Worm (Caenorhabditis elegans) whole organism, midembryonic: ENCODE measurements around the gene cnep-1.

Source experiments
- T22C8.4 ChIP-seq: fragments of 200-800 bp; sonication (Bioruptor generic); IDR thresholded peaks from 2 replicates; pipeline ENCODE4 v1.3.6; 2022; ENCODE audit warnings: missing genetic modification characterization, missing compliant biosample characterization
- cog-1 ChIP-seq: sonication (generic microtip); optimal IDR thresholded peaks from 2 replicates; lab custom pipeline; 2016; ENCODE audit warnings: missing genetic modification characterization, missing compliant biosample characterization
- klf-2 ChIP-seq: fragments of 200-800 bp; sonication (Bioruptor generic); conservative IDR thresholded peaks from 2 replicates; pipeline ENCODE4 v1.3.6; 2022; ENCODE audit warnings: missing genetic modification reagents, missing genetic modification characterization, missing compliant biosample characterization
- med-1 ChIP-seq: sonication (generic microtip); optimal IDR thresholded peaks from 2 replicates; lab custom pipeline; 2017; ENCODE audit warnings: missing genetic modification characterization, mild to moderate bottlenecking, missing compliant biosample characterization, antibody characterized with exemption, missing genetic modification reagents; ENCODE audit not compliant: insufficient read depth
- ref-1 ChIP-seq: fragments of 200-800 bp; sonication (Bioruptor generic); conservative IDR thresholded peaks from 2 replicates; pipeline ENCODE4 v1.3.6; 2022; ENCODE audit warnings: missing genetic modification reagents, missing genetic modification characterization, missing compliant biosample characterization
- tab-1 ChIP-seq: fragments of 200-800 bp; sonication (Bioruptor generic); IDR thresholded peaks from 2 replicates; pipeline ENCODE4 v1.3.6; 2022; ENCODE audit warnings: missing genetic modification characterization, missing compliant biosample characterization
- ztf-23 ChIP-seq: fragments of 200-800 bp; sonication (Bioruptor generic); IDR thresholded peaks from 2 replicates; pipeline ENCODE4 v1.3.6; 2022; ENCODE audit warnings: missing genetic modification reagents, missing genetic modification characterization, missing compliant biosample characterization
- ztf-29 ChIP-seq: fragments of 200-800 bp; sonication (Bioruptor generic); IDR thresholded peaks from 2 replicates; pipeline ENCODE4 v1.3.6; 2022; ENCODE audit warnings: missing genetic modification reagents, missing genetic modification characterization, missing compliant biosample characterization

ce11 chrII:7345858-7346257 is 35.7 kb downstream of the cnep-1 start:
- TF ChIP-seq T22C8.4 (GFP tag; lab: Robert Waterston, UW): no peak
- no peak for TF ChIP-seq ref-1 (GFP tag; lab: Robert Waterston, UW)
- TF ChIP-seq klf-2 (GFP tag; lab: Robert Waterston, UW): no peak
- TF ChIP-seq med-1 (GFP tag; lab: Kevin White, UChicago): no peak
- no peak for TF ChIP-seq ztf-23 (GFP tag; lab: Robert Waterston, UW)
- TF ChIP-seq tab-1: no peak
- no peak for TF ChIP-seq ztf-29 (GFP tag; lab: Robert Waterston, UW)
- TF ChIP-seq cog-1: no peak
